Worm (Caenorhabditis elegans): Measurements from ENCODE around the gene ztf-28.
"Not testable (repeated sequence)": the region's sequence is repeated elsewhere in the genome, so short reads cannot be mapped to it uniquely, and the experiment has no call there.

DNA sequence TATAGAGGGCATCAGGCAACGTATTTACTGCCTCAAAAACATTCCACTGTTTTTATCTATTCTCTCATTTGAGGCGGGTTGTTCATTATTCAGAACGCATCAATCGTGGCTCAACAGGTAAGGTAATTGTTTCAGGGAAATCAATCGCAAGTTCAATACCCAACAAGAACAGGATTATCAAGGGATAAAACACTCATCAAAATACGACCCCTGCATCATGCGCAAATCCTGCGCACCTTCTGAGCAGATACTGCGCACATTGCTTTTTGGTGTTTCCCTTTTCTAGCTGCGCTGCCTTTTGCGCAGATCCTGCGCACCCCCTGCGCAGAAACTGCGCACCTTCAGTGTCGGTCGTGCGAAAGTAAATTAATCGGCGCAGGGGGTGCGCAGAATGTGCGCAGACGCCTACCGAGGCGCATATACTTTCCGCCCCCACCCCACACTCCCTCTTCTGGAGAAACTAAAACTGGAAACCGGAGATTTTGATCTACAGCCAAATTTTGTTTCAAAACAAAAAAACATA is 4.7 kb upstream of the ztf-28 start, which contains the start of gene F36F12.3:
- TF ChIP-seq daf-12 (tag; optimal IDR thresholded peaks at IDR 0.05); lin-39 (tag; optimal IDR thresholded peaks at IDR 0.05); ama-1 (optimal IDR thresholded peaks at IDR 0.05); vab-7 (GFP tag; IDR thresholded peaks at IDR 0.05); snpc-4 (tag; optimal IDR thresholded peaks at IDR 0.05); zag-1 (tag; optimal IDR thresholded peaks at IDR 0.05); fkh-10 (GFP tag; optimal IDR thresholded peaks at IDR 0.05): not testable (repeated sequence)
- TF ChIP-seq set-16 (GFP tag; IDR thresholded peaks at IDR 0.05): peak; percentile 78

Data from whole organism, L4 larva.